Worm (Caenorhabditis elegans): Measurements from ENCODE around the gene pygl-1.

- no peak for TF ChIP-seq unc-62 (GFP tag; optimal IDR thresholded peaks at IDR 0.05)
- TF ChIP-seq F13H6.1 (tag; optimal IDR thresholded peaks at IDR 0.05) = peak; percentile 44
- TF ChIP-seq lin-39 (tag; optimal IDR thresholded peaks at IDR 0.05) = no peak
- no peak for TF ChIP-seq nhr-25 (tag; optimal IDR thresholded peaks at IDR 0.05)
- no peak for TF ChIP-seq ZK546.5 (tag; optimal IDR thresholded peaks at IDR 0.05)
Measured at ce11 chrV:3579795-3580194, 972 bp downstream of the pygl-1 start.
